Worm (Caenorhabditis elegans): ENCODE measurements around the gene T26A5.6.
A peak's percentile ranks its signal among the peaks of the same experiment; 100 is the strongest.

T26A5.6 gene

DNA sequence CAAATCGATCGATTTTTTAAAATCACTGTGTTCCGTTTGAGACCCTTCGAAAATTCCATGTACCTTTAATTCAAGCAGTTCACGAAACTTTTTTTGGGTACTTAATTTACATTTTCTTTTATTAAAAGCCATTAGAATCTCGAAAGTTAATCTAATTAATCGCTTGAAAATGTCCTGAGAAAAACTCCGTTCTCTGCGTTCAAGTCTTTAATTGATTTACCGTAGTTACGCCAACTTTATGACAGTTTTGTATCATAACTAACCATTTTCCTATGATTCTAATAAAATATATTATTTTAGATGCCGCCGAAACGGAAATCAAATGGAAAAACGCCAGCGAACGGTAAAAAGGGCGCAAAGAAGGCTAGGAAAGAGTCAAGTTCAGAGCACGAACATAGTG lies 3.7 kb upstream of the T26A5.6 start, which contains the start of gene jhdm-1:
Gene jhdm-1 (plus strand): TSS at position 301 of the 400 bp plus-strand sequence.
- TF ChIP-seq tbx-2 (tag; optimal IDR thresholded peaks at IDR 0.05) (no peak), zip-5 (tag; optimal IDR thresholded peaks at IDR 0.05) (no peak), tbx-7 (tag; optimal IDR thresholded peaks at IDR 0.05) (no peak), ref-2 (tag; optimal IDR thresholded peaks at IDR 0.05) (no peak), ceh-31 (tag; optimal IDR thresholded peaks at IDR 0.05) (no peak), lin-11 (tag; optimal IDR thresholded peaks at IDR 0.05) (no peak)

ce11 chrIII:6453665-6454064 lies 3.2 kb upstream of the T26A5.6 start:
- TF ChIP-seq K02D7.2 (tag; optimal IDR thresholded peaks at IDR 0.05) (no peak), ama-1 (optimal IDR thresholded peaks at IDR 0.05) (no peak), ceh-14 (tag; optimal IDR thresholded peaks at IDR 0.05) (peak; percentile 68), pax-1 (tag; optimal IDR thresholded peaks at IDR 0.05) (no peak), unc-55 (GFP tag; optimal IDR thresholded peaks at IDR 0.05) (no peak), fkh-10 (GFP tag; optimal IDR thresholded peaks at IDR 0.05) (no peak), ceh-18 (tag; optimal IDR thresholded peaks at IDR 0.05) (peak; percentile 64), sdc-2 (tag; optimal IDR thresholded peaks at IDR 0.05) (peak; percentile 55), tbx-2 (tag; optimal IDR thresholded peaks at IDR 0.05) (peak; percentile 78), unc-86 (tag; optimal IDR thresholded peaks at IDR 0.05) (peak; percentile 31), ceh-34 (tag; optimal IDR thresholded peaks at IDR 0.05) (peak; percentile 87), elt-4 (tag; optimal IDR thresholded peaks at IDR 0.05) (no peak), hlh-6 (tag; optimal IDR thresholded peaks at IDR 0.05) (no peak), zip-5 (tag; optimal IDR thresholded peaks at IDR 0.05) (no peak), unc-3 (GFP tag; conservative IDR thresholded peaks at IDR 0.05) (no peak), unc-3 (tag; optimal IDR thresholded peaks at IDR 0.05) (peak; percentile 36), elt-2 (tag; optimal IDR thresholded peaks at IDR 0.05) (peak; percentile 80), gmeb-2 (tag; optimal IDR thresholded peaks at IDR 0.05) (peak; percentile 55), ets-4 (tag; optimal IDR thresholded peaks at IDR 0.05) (peak; percentile 31), lim-6 (tag; optimal IDR thresholded peaks at IDR 0.05) (peak; percentile 26), ttx-3 (tag; optimal IDR thresholded peaks at IDR 0.05) (peak; percentile 62), ceh-24 (tag; optimal IDR thresholded peaks at IDR 0.05) (no peak), ceh-30 (tag; optimal IDR thresholded peaks at IDR 0.05) (peak; percentile 37), odd-2 (tag; optimal IDR thresholded peaks at IDR 0.05) (no peak), pros-1 (tag; optimal IDR thresholded peaks at IDR 0.05) (peak; percentile 14), ceh-6 (GFP tag; optimal IDR thresholded peaks at IDR 0.05) (no peak), che-1 (tag; optimal IDR thresholded peaks at IDR 0.05) (peak; percentile 22), ceh-22 (tag; optimal IDR thresholded peaks at IDR 0.05) (no peak), tbx-7 (tag; optimal IDR thresholded peaks at IDR 0.05) (no peak), ceh-31 (tag; optimal IDR thresholded peaks at IDR 0.05) (peak; percentile 75), pha-2 (tag; optimal IDR thresholded peaks at IDR 0.05) (peak; percentile 17), eyg-1 (tag; optimal IDR thresholded peaks at IDR 0.05) (no peak), ceh-2 (tag; optimal IDR thresholded peaks at IDR 0.05) (peak; percentile 45), dmd-4 (tag; optimal IDR thresholded peaks at IDR 0.05; ENCODE audit: borderline replicate concordance) (no peak), hlh-15 (tag; optimal IDR thresholded peaks at IDR 0.05) (peak; percentile 5), nhr-232 (tag; optimal IDR thresholded peaks at IDR 0.05) (peak; percentile 28), dve-1 (tag; optimal IDR thresholded peaks at IDR 0.05) (peak; percentile 79), nfya-1 (tag; optimal IDR thresholded peaks at IDR 0.05) (peak; percentile 83), hlh-8 (tag; optimal IDR thresholded peaks at IDR 0.05) (peak; percentile 11), fax-1 (tag; optimal IDR thresholded peaks at IDR 0.05) (peak; percentile 40), C38D4.7 (GFP tag; optimal IDR thresholded peaks at IDR 0.05) (peak; percentile 32), ahr-1 (tag; optimal IDR thresholded peaks at IDR 0.05) (no peak), fkh-6 (tag; optimal IDR thresholded peaks at IDR 0.05) (peak; percentile 56), madf-2 (tag; optimal IDR thresholded peaks at IDR 0.05) (peak; percentile 41), nhr-11 (tag; optimal IDR thresholded peaks at IDR 0.05) (no peak), F13H6.1 (tag; optimal IDR thresholded peaks at IDR 0.05) (peak; percentile 54), K09A11.1 (tag; optimal IDR thresholded peaks at IDR 0.05; ENCODE audit: insufficient read depth) (peak; percentile 19), sox-4 (tag; optimal IDR thresholded peaks at IDR 0.05) (peak; percentile 60), C08G9.2 (tag; optimal IDR thresholded peaks at IDR 0.05) (no peak), hlh-30 (tag; optimal IDR thresholded peaks at IDR 0.05; ENCODE audit: insufficient read depth) (peak; percentile 41)

Measured in whole organism, late embryonic.